Fruit fly (Drosophila melanogaster) whole organism, wandering third instar larva: ENCODE results near the gene Kots.

ENCODE experiments used
- CG32264 ChIP-seq: fragments of 200-800 bp; sonication (Bioruptor generic); optimal IDR thresholded peaks from 2 replicates; lab custom pipeline; 2016; ENCODE audit warnings: missing biosample characterization, missing genetic modification characterization
- Dfd ChIP-seq: fragments of >200 bp; optimal IDR thresholded peaks from 2 replicates; lab custom pipeline; 2017; ENCODE audit warnings: missing biosample characterization, missing genetic modification characterization
- Vsx2 ChIP-seq: fragments of 200-300, 225-300 bp; sonication (Bioruptor generic); optimal IDR thresholded peaks from 2 replicates; lab custom pipeline; 2018; ENCODE audit warnings: missing biosample characterization, missing genetic modification characterization; ENCODE audit not compliant: partially characterized antibody
- br ChIP-seq: fragments of 200-800 bp; sonication (Bioruptor generic); optimal IDR thresholded peaks from 2 replicates; lab custom pipeline; 2016; ENCODE audit warnings: missing biosample characterization, missing genetic modification characterization
- dmrt93B ChIP-seq: fragments of 200-800 bp; sonication (Bioruptor generic); optimal IDR thresholded peaks from 2 replicates; lab custom pipeline; 2018; ENCODE audit warnings: missing biosample characterization, mild to moderate bottlenecking, missing genetic modification characterization
- ey ChIP-seq: fragments of 200-800 bp; sonication (Bioruptor generic); optimal IDR thresholded peaks from 2 replicates; lab custom pipeline; 2016; ENCODE audit warnings: missing biosample characterization, missing genetic modification characterization
- fru ChIP-seq: fragments of 200-800 bp; sonication (Bioruptor generic); optimal IDR thresholded peaks from 3 replicates; lab custom pipeline; 2016; ENCODE audit warnings: missing biosample characterization, mild to moderate bottlenecking, missing genetic modification characterization
- h ChIP-seq: fragments of 200-800 bp; sonication (Bioruptor generic); optimal IDR thresholded peaks from 3 replicates; lab custom pipeline; 2016; ENCODE audit warnings: missing biosample characterization, mild to moderate bottlenecking, missing genetic modification characterization
- psq ChIP-seq: fragments of 200-800 bp; sonication (Bioruptor generic); optimal IDR thresholded peaks from 3 replicates; lab custom pipeline; 2017; ENCODE audit warnings: missing biosample characterization, mild to moderate bottlenecking, missing genetic modification characterization, moderate library complexity

dm6 chr3R:13941390-13941789 lies 22.6 kb downstream of the Kots start:
- TF ChIP-seq dmrt93B (GFP tag; lab: Kevin White, UChicago) (peak; percentile 50), Dfd (GFP tag; lab: Kevin White, UChicago) (no peak), CG32264 (no peak), h (peak; percentile 65), fru (GFP tag; lab: Kevin White, UChicago) (peak; percentile 63), psq (GFP tag; lab: Kevin White, UChicago) (peak; percentile 28), br (GFP tag; lab: Kevin White, UChicago) (peak; percentile 20), Vsx2 (GFP tag; lab: Kevin White, UChicago) (no peak), ey (GFP tag; lab: Kevin White, UChicago) (peak; percentile 45)
